Worm (Caenorhabditis elegans) whole organism, L3 larva: ENCODE data around the gene let-2.

Experiments
- ZK546.5 ChIP-seq: sonication (generic microtip); optimal IDR thresholded peaks from 2 replicates; lab custom pipeline; 2017; ENCODE audit warnings: missing biosample characterization, missing genetic modification characterization
- ceh-82 ChIP-seq: fragments of 150-350 bp; optimal IDR thresholded peaks from 2 replicates; lab custom pipeline; 2014; ENCODE audit warnings: missing biosample characterization, missing genetic modification characterization
- nhr-12 ChIP-seq: fragments of 150-350 bp; optimal IDR thresholded peaks from 2 replicates; lab custom pipeline; 2014; ENCODE audit warnings: missing biosample characterization, missing genetic modification characterization
- snpc-4 ChIP-seq: fragments of 150-350 bp; optimal IDR thresholded peaks from 2 replicates; lab custom pipeline; 2014; ENCODE audit warnings: missing biosample characterization, missing genetic modification characterization
- tbx-2 ChIP-seq: sonication (generic microtip); optimal IDR thresholded peaks from 2 replicates; lab custom pipeline; 2016; ENCODE audit warnings: mild to moderate bottlenecking, missing genetic modification characterization, missing compliant biosample characterization

DNA sequence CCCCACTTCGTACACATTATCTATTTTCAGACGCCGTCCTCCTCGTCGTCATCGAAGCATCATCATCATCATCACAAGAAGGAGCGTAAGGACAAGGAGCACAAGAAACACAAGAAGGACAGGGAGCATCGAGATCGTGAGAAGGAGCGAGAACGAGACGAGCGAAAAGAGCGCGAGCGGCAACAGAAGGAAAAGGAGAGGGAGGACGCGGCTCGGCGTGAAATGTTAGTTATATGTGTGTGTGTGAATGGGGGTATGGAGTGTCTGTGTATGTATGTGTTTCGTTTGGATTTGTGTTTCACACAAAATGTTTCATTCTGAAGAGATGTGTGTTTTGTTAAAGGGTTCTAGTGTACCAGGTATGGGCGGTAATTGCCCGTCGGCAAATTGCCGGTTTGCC lies 46.9 kb downstream of the let-2 start:
- no peak for TF ChIP-seq ceh-82 (tag; lab: Kevin White, UChicago)
- TF ChIP-seq tbx-2 (tag; lab: Kevin White, UChicago), result no peak
- no peak for TF ChIP-seq nhr-12 (tag; lab: Kevin White, UChicago)
- TF ChIP-seq snpc-4 (tag; lab: Kevin White, UChicago), result no peak
- TF ChIP-seq ZK546.5, result no peak
